Fruit fly (Drosophila melanogaster): ENCODE results near the gene CG14135.

DNA sequence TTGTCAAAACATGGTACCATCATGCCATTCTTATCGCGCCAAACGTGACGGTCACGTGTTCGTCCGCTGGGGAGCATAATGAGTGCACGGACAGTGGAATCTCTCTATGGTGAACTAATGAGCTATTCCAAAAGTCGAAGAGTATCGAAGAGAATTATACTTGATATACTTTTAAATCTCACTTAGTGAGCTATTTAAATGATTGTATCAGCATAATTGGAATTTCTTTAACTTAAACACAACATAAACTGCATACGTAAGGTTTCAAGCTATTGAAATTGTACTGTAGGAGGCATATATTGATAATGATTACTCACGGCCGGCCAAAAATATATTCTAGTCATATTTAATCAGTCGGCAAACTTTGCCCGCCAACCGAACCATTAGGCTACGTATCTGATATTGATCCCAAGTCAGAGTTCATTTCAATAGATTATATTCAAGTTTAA is 30.2 kb downstream of the CG14135 start:
- TF ChIP-seq CG8478 (optimal IDR thresholded peaks at IDR 0.05) (no peak), CTCF (optimal IDR thresholded peaks at IDR 0.05) (no peak)
